Fruit fly (Drosophila melanogaster): ENCODE results near the gene CG3708.

CG3708 gene

dm6 chrX:898367-898766 is 31.5 kb downstream of the CG3708 start:
- TF ChIP-seq CG1620 (GFP tag; optimal IDR thresholded peaks at IDR 0.05) (no peak), bab1 (GFP tag; optimal IDR thresholded peaks at IDR 0.05) (no peak), kay (GFP tag; ENCODE audit: borderline replicate concordance) (no peak), CG33017 (tag; optimal IDR thresholded peaks at IDR 0.05) (no peak), CG5204 (GFP tag; optimal IDR thresholded peaks at IDR 0.05) (no peak)

dm6 chrX:894182-894581 is 35.7 kb downstream of the CG3708 start, which contains the start of gene CG11663:
Gene CG11663 (plus strand): TSS chrX:894482.
- TF ChIP-seq cic (GFP tag; optimal IDR thresholded peaks at IDR 0.05) (no peak), Clk (GFP tag; optimal IDR thresholded peaks at IDR 0.05) (no peak), Mnt (GFP tag; optimal IDR thresholded peaks at IDR 0.05) (no peak), ovo (GFP tag; optimal IDR thresholded peaks at IDR 0.05) (no peak), kay (GFP tag; ENCODE audit: borderline replicate concordance) (no peak), pad (GFP tag; optimal IDR thresholded peaks at IDR 0.05) (no peak), CG33017 (tag; optimal IDR thresholded peaks at IDR 0.05) (no peak), Hr96 (GFP tag; optimal IDR thresholded peaks at IDR 0.05) (no peak), CG7045 (GFP tag; optimal IDR thresholded peaks at IDR 0.05) (no peak), Crg-1 (GFP tag; optimal IDR thresholded peaks at IDR 0.05) (no peak), cnc (optimal IDR thresholded peaks at IDR 0.05) (no peak), tj (GFP tag; optimal IDR thresholded peaks at IDR 0.05) (no peak), toe (GFP tag; optimal IDR thresholded peaks at IDR 0.05) (no peak), CG7101 (tag; optimal IDR thresholded peaks at IDR 0.05) (no peak), CG12768 (GFP tag; optimal IDR thresholded peaks at IDR 0.05) (no peak), CG1620 (GFP tag; optimal IDR thresholded peaks at IDR 0.05) (no peak), bab1 (GFP tag; optimal IDR thresholded peaks at IDR 0.05) (no peak), CG14711 (tag; optimal IDR thresholded peaks at IDR 0.05) (no peak), CG11617 (GFP tag; optimal IDR thresholded peaks at IDR 0.05) (no peak), CG5204 (GFP tag; optimal IDR thresholded peaks at IDR 0.05) (no peak)
